Worm (Caenorhabditis elegans): ENCODE measurements around the gene C27C12.1.

The C27C12.1 gene

ce11 chrX:14841030-14841429, 12.5 kb downstream of the C27C12.1 start (continued):
- peak; percentile 81 for TF ChIP-seq Y55F3AM.14 (GFP tag; optimal IDR thresholded peaks at IDR 0.05)
- peak; percentile 50 for TF ChIP-seq lin-39 (tag; optimal IDR thresholded peaks at IDR 0.05)
- TF ChIP-seq elt-1 (tag; optimal IDR thresholded peaks at IDR 0.05) = no peak
- peak; percentile 51 for TF ChIP-seq ceh-82 (tag; optimal IDR thresholded peaks at IDR 0.05)
- peak; percentile 93 for TF ChIP-seq sma-9 (GFP tag; optimal IDR thresholded peaks at IDR 0.05)
- TF ChIP-seq sma-9 (tag; optimal IDR thresholded peaks at IDR 0.05) = no peak
- TF ChIP-seq nhr-21 (tag; optimal IDR thresholded peaks at IDR 0.05) = peak; percentile 44
- TF ChIP-seq dmd-4 (tag; optimal IDR thresholded peaks at IDR 0.05) = peak; percentile 42
- TF ChIP-seq mab-5 (tag; optimal IDR thresholded peaks at IDR 0.05) = peak; percentile 89
- TF ChIP-seq nhr-77 (tag; optimal IDR thresholded peaks at IDR 0.05) = no peak
- peak; percentile 98 for TF ChIP-seq C34F6.9 (tag; optimal IDR thresholded peaks at IDR 0.05)

ce11 chrX:14838339-14838738, 15.2 kb downstream of the C27C12.1 start:
- TF ChIP-seq sma-9 (GFP tag; optimal IDR thresholded peaks at IDR 0.05) (peak; percentile 2), sma-9 (tag; optimal IDR thresholded peaks at IDR 0.05) (no peak), elt-3 (tag; optimal IDR thresholded peaks at IDR 0.05) (no peak), ztf-1 (GFP tag; conservative IDR thresholded peaks at IDR 0.05) (no peak)

- no peak for TF ChIP-seq F13H6.1 (tag; optimal IDR thresholded peaks at IDR 0.05)
- TF ChIP-seq ceh-16 (tag; optimal IDR thresholded peaks at IDR 0.05) = no peak
- no peak for TF ChIP-seq R02D3.7 (tag; optimal IDR thresholded peaks at IDR 0.05)
- TF ChIP-seq zag-1 (tag; optimal IDR thresholded peaks at IDR 0.05) = no peak
- TF ChIP-seq sma-3 (GFP tag; optimal IDR thresholded peaks at IDR 0.05) = no peak
- no peak for TF ChIP-seq ZK546.5 (tag; optimal IDR thresholded peaks at IDR 0.05)
- no peak for TF ChIP-seq dmd-4 (tag; optimal IDR thresholded peaks at IDR 0.05)
- TF ChIP-seq Y55F3AM.14 (GFP tag; optimal IDR thresholded peaks at IDR 0.05) = no peak
- no peak for TF ChIP-seq mbf-1 (tag; optimal IDR thresholded peaks at IDR 0.05)
These were observed 22.0 kb downstream of the C27C12.1 start, which contains the start of gene dpf-2 for ce11 chrX:14831531-14831930. TSS of gene dpf-2 (plus strand) at chrX:14831831.

- TF ChIP-seq nhr-77 (tag; optimal IDR thresholded peaks at IDR 0.05) = no peak
- no peak for TF ChIP-seq nhr-10 (tag; optimal IDR thresholded peaks at IDR 0.05)
- no peak for TF ChIP-seq ceh-16 (tag; optimal IDR thresholded peaks at IDR 0.05)
- TF ChIP-seq mbf-1 (tag; optimal IDR thresholded peaks at IDR 0.05) = no peak
- no peak for TF ChIP-seq ztf-4 (tag; optimal IDR thresholded peaks at IDR 0.05)
- no peak for TF ChIP-seq crh-2 (tag; optimal IDR thresholded peaks at IDR 0.05)
- TF ChIP-seq nhr-23 (tag; optimal IDR thresholded peaks at IDR 0.05) = no peak
- TF ChIP-seq sem-4 (tag; optimal IDR thresholded peaks at IDR 0.05) = no peak
- TF ChIP-seq nhr-237 (tag; optimal IDR thresholded peaks at IDR 0.05) = no peak
- TF ChIP-seq C34F6.9 (tag; optimal IDR thresholded peaks at IDR 0.05) = no peak
- no peak for TF ChIP-seq Y55F3AM.14 (GFP tag; optimal IDR thresholded peaks at IDR 0.05)
- no peak for TF ChIP-seq ZK546.5 (tag; optimal IDR thresholded peaks at IDR 0.05)
- no peak for TF ChIP-seq lin-11 (tag; optimal IDR thresholded peaks at IDR 0.05)
- TF ChIP-seq ama-1 (optimal IDR thresholded peaks at IDR 0.05) = no peak
- TF ChIP-seq unc-39 (tag; optimal IDR thresholded peaks at IDR 0.05) = no peak
- TF ChIP-seq blmp-1 (tag; optimal IDR thresholded peaks at IDR 0.05; ENCODE audit: insufficient read depth) = no peak
- no peak for TF ChIP-seq elt-1 (tag; optimal IDR thresholded peaks at IDR 0.05)
These were observed 24.8 kb downstream of the C27C12.1 start for ce11 chrX:14828766-14829165.

- TF ChIP-seq peb-1 (tag; optimal IDR thresholded peaks at IDR 0.05) = no peak
- TF ChIP-seq ceh-16 (tag; optimal IDR thresholded peaks at IDR 0.05) = peak; percentile 5
- peak; percentile 84 for TF ChIP-seq C34F6.9 (tag; optimal IDR thresholded peaks at IDR 0.05)
- no peak for TF ChIP-seq mbf-1 (tag; optimal IDR thresholded peaks at IDR 0.05)
- TF ChIP-seq elt-3 (tag; optimal IDR thresholded peaks at IDR 0.05) = no peak
- peak; percentile 10 for TF ChIP-seq blmp-1 (tag; optimal IDR thresholded peaks at IDR 0.05; ENCODE audit: insufficient read depth)
- TF ChIP-seq unc-39 (tag; optimal IDR thresholded peaks at IDR 0.05) = no peak
- TF ChIP-seq ztf-11 (tag; optimal IDR thresholded peaks at IDR 0.05) = no peak
- peak; percentile 53 for TF ChIP-seq nhr-129 (tag; optimal IDR thresholded peaks at IDR 0.05)
- TF ChIP-seq lsy-2 (tag; optimal IDR thresholded peaks at IDR 0.05) = peak in 1 of 2 experiments; percentile 75
- TF ChIP-seq R02D3.7 (tag; optimal IDR thresholded peaks at IDR 0.05) = no peak
- TF ChIP-seq Y55F3AM.14 (GFP tag; optimal IDR thresholded peaks at IDR 0.05) = no peak
- TF ChIP-seq lin-39 (tag; optimal IDR thresholded peaks at IDR 0.05) = no peak
- TF ChIP-seq ama-1 (optimal IDR thresholded peaks at IDR 0.05) = no peak
- TF ChIP-seq lin-11 (tag; optimal IDR thresholded peaks at IDR 0.05) = peak; percentile 78
- peak; percentile 21 for TF ChIP-seq nhr-21 (tag; optimal IDR thresholded peaks at IDR 0.05)
- TF ChIP-seq nhr-23 (tag; optimal IDR thresholded peaks at IDR 0.05) = no peak
- TF ChIP-seq F13H6.1 (tag; optimal IDR thresholded peaks at IDR 0.05) = peak; percentile 77
- TF ChIP-seq zag-1 (tag; optimal IDR thresholded peaks at IDR 0.05) = peak; percentile 16
- peak; percentile 8 for TF ChIP-seq nhr-6 (tag; optimal IDR thresholded peaks at IDR 0.05)
- no peak for TF ChIP-seq elt-1 (tag; optimal IDR thresholded peaks at IDR 0.05)
- no peak for TF ChIP-seq ZK546.5 (tag; optimal IDR thresholded peaks at IDR 0.05)
- TF ChIP-seq nhr-12 (tag; optimal IDR thresholded peaks at IDR 0.05) = no peak
- TF ChIP-seq mdl-1 (tag; optimal IDR thresholded peaks at IDR 0.05) = peak; percentile 62 to 71
- peak; percentile 63 for TF ChIP-seq unc-55 (GFP tag; optimal IDR thresholded peaks at IDR 0.05)
- TF ChIP-seq ztf-4 (tag; optimal IDR thresholded peaks at IDR 0.05) = no peak
- TF ChIP-seq dmd-4 (tag; optimal IDR thresholded peaks at IDR 0.05) = no peak
- TF ChIP-seq snpc-4 (tag; optimal IDR thresholded peaks at IDR 0.05) = peak; percentile 12
- TF ChIP-seq sma-9 (GFP tag; optimal IDR thresholded peaks at IDR 0.05) = peak; percentile 78
- TF ChIP-seq sma-9 (tag; optimal IDR thresholded peaks at IDR 0.05) = no peak
- no peak for TF ChIP-seq mab-5 (tag; optimal IDR thresholded peaks at IDR 0.05)
- TF ChIP-seq skn-1 (tag; optimal IDR thresholded peaks at IDR 0.05) = no peak
- TF ChIP-seq ceh-82 (tag; optimal IDR thresholded peaks at IDR 0.05) = no peak
- no peak for TF ChIP-seq nhr-10 (tag; optimal IDR thresholded peaks at IDR 0.05)
- TF ChIP-seq gmeb-1 (tag; optimal IDR thresholded peaks at IDR 0.05) = peak; percentile 16
These were observed 29.0 kb downstream of the C27C12.1 start, which contains the start of gene mbk-1 for ce11 chrX:14824490-14825050. TSS of gene mbk-1 (minus strand) at chrX:14824540.
